Fruit fly (Drosophila melanogaster) whole organism, pupa: Measurements from ENCODE around the gene CG31638.

Experiments
- CG10348 ChIP-seq: fragments of 200-800 bp; sonication (Bioruptor generic); IDR thresholded peaks from 2 replicates; pipeline ENCODE4 v1.3.6; 2022; ENCODE audit warnings: missing biosample characterization, missing genetic modification characterization
- CG12605 ChIP-seq: fragments of 200-800 bp; sonication (Bioruptor generic); IDR thresholded peaks from 2 replicates; pipeline ENCODE4 v1.3.6; 2022; ENCODE audit warnings: missing biosample characterization, missing genetic modification characterization
- CG13204 ChIP-seq: fragments of 200-800 bp; sonication (Bioruptor generic); optimal IDR thresholded peaks from 2 replicates; lab custom pipeline; 2018; ENCODE audit warnings: missing biosample characterization, mild to moderate bottlenecking, missing genetic modification characterization, moderate library complexity
- CG14655 ChIP-seq: fragments of 200-800 bp; sonication (Bioruptor generic); optimal IDR thresholded peaks from 3 replicates; lab custom pipeline; 2017; ENCODE audit warnings: mild to moderate bottlenecking, missing biosample characterization, missing genetic modification reagents, missing genetic modification characterization
- CG15710 ChIP-seq: fragments of 200-800 bp; sonication (Bioruptor generic); optimal IDR thresholded peaks from 2 replicates; lab custom pipeline; 2018; ENCODE audit warnings: missing biosample characterization, mild to moderate bottlenecking, missing genetic modification characterization, moderate library complexity
- CG17806 ChIP-seq: fragments of 200-800 bp; sonication (Bioruptor generic); optimal IDR thresholded peaks from 2 replicates; lab custom pipeline; 2018; ENCODE audit warnings: missing biosample characterization, mild to moderate bottlenecking, missing genetic modification characterization, moderate library complexity
- CG32121 ChIP-seq: fragments of 200-800 bp; sonication (Bioruptor generic); IDR thresholded peaks from 2 replicates; pipeline ENCODE4 v1.3.6; 2022; ENCODE audit warnings: missing biosample characterization, missing genetic modification characterization
- CG34367 ChIP-seq: fragments of 200-800 bp; sonication (Bioruptor generic); optimal IDR thresholded peaks from 2 replicates; lab custom pipeline; 2018; ENCODE audit warnings: missing biosample characterization, mild to moderate bottlenecking, missing genetic modification characterization
- CG4496 ChIP-seq: fragments of 200-800 bp; sonication (Bioruptor generic); IDR thresholded peaks from 3 replicates; pipeline ENCODE4 v1.3.6; 2022; ENCODE audit warnings: missing biosample characterization, missing genetic modification characterization
- CG8159 ChIP-seq: fragments of 200-800 bp; sonication (Bioruptor generic); optimal IDR thresholded peaks from 3 replicates; lab custom pipeline; 2018; ENCODE audit warnings: missing biosample characterization, mild to moderate bottlenecking, missing genetic modification characterization, moderate library complexity
- CG8301 ChIP-seq: fragments of 200-800 bp; sonication (Bioruptor generic); optimal IDR thresholded peaks from 2 replicates; lab custom pipeline; 2018; ENCODE audit warnings: missing biosample characterization, mild to moderate bottlenecking, missing genetic modification characterization
- CG9948 ChIP-seq: fragments of 200-800 bp; sonication (Bioruptor generic); optimal IDR thresholded peaks from 2 replicates; lab custom pipeline; 2018; ENCODE audit warnings: missing biosample characterization, mild to moderate bottlenecking, missing genetic modification characterization, moderate library complexity
- D1 ChIP-seq: fragments of 200-800 bp; sonication (Bioruptor generic); optimal IDR thresholded peaks from 2 replicates; lab custom pipeline; 2018; ENCODE audit warnings: missing biosample characterization, mild to moderate bottlenecking, missing genetic modification characterization, moderate library complexity
- EcR ChIP-seq: fragments of 200-800 bp; sonication (Bioruptor generic); optimal IDR thresholded peaks from 3 replicates; lab custom pipeline; 2019; ENCODE audit warnings: missing biosample characterization, missing genetic modification characterization, mild to moderate bottlenecking, moderate library complexity, missing genetic modification reagents
- Ets98B ChIP-seq: fragments of 200-800 bp; sonication (Bioruptor generic); IDR thresholded peaks from 2 replicates; pipeline ENCODE4 v1.3.6; 2022; ENCODE audit warnings: missing biosample characterization, missing genetic modification characterization
- Pif1A ChIP-seq: fragments of 200-800 bp; sonication (Bioruptor generic); optimal IDR thresholded peaks from 3 replicates; lab custom pipeline; 2016; ENCODE audit warnings: missing biosample characterization, missing genetic modification characterization
- Pif1B ChIP-seq: fragments of 200-800 bp; sonication (Bioruptor generic); optimal IDR thresholded peaks from 3 replicates; lab custom pipeline; 2016; ENCODE audit warnings: missing biosample characterization, missing genetic modification characterization
- Snoo ChIP-seq: fragments of 200-800 bp; sonication (Bioruptor generic); optimal IDR thresholded peaks from 3 replicates; lab custom pipeline; 2017; ENCODE audit warnings: missing biosample characterization, mild to moderate bottlenecking, missing genetic modification characterization, inconsistent platforms
- fd96Ca ChIP-seq: fragments of 200-800 bp; sonication (Bioruptor generic); IDR thresholded peaks from 3 replicates; pipeline ENCODE4 v1.3.6; 2022; ENCODE audit warnings: missing biosample characterization, missing genetic modification characterization
- gl ChIP-seq: fragments of 200-800 bp; sonication (Bioruptor generic); optimal IDR thresholded peaks from 2 replicates; lab custom pipeline; 2018; ENCODE audit warnings: missing biosample characterization, mild to moderate bottlenecking, missing genetic modification characterization
- rn ChIP-seq: fragments of 200-800 bp; sonication (Bioruptor generic); IDR thresholded peaks from 2 replicates; pipeline ENCODE4 v1.3.6; 2022; ENCODE audit warnings: missing biosample characterization, missing genetic modification characterization

Gene CG31638

dm6 chr2L:6480212-6480994, 10.5 kb upstream of the CG31638 start, which contains the start of the genes Sec61alpha and Daxx:
Gene Sec61alpha, minus strand, starts transcription at chr2L:6480575.
Gene Daxx, plus strand, starts transcription at chr2L:6480929.
- peak; percentile 56; the same call in 1 of the 2 replicates for TF ChIP-seq rn (GFP tag; lab: Robert Waterston, UW)
- peak; percentile 77 for TF ChIP-seq CG8159
- TF ChIP-seq CG13204 (GFP tag; lab: Kevin White, UChicago): no peak
- peak; percentile 75 for TF ChIP-seq CG9948 (tag; lab: Kevin White, UChicago)
- TF ChIP-seq EcR: no peak
- no peak for TF ChIP-seq CG14655 (GFP tag; lab: Kevin White, UChicago)
- peak; percentile 78 for TF ChIP-seq CG17806 (tag; lab: Kevin White, UChicago)
- peak; percentile 74 for TF ChIP-seq Ets98B (GFP tag; lab: Robert Waterston, UW)
- TF ChIP-seq Pif1A (GFP tag; lab: Kevin White, UChicago): no peak
- TF ChIP-seq CG12605 (GFP tag; lab: Robert Waterston, UW): peak; percentile 19; the same call in 1 of the 2 replicates
- TF ChIP-seq CG15710: peak; percentile 78
- TF ChIP-seq CG10348: no peak
- peak; percentile 78 for TF ChIP-seq fd96Ca (GFP tag; lab: Robert Waterston, UW)
- TF ChIP-seq CG8301 (tag; lab: Kevin White, UChicago): peak; percentile 71
- TF ChIP-seq gl (tag; lab: Kevin White, UChicago): no peak
- peak; percentile 65; the same call in 1 of the 2 replicates for TF ChIP-seq CG32121 (GFP tag; lab: Robert Waterston, UW)
- TF ChIP-seq Snoo (tag; lab: Kevin White, UChicago): peak; percentile 63
- peak; percentile 72 for TF ChIP-seq CG34367 (tag; lab: Kevin White, UChicago)
- TF ChIP-seq CG4496 (GFP tag; lab: Robert Waterston, UW): peak; percentile 78

- TF ChIP-seq CG4496 (GFP tag; lab: Robert Waterston, UW) (0 out of 3 replicates have a peak, but pooled peaks have one; percentile 9), Ets98B (GFP tag; lab: Robert Waterston, UW) (peak; percentile 35), CG8301 (tag; lab: Kevin White, UChicago) (no peak), CG13204 (GFP tag; lab: Kevin White, UChicago) (no peak), CG9948 (tag; lab: Kevin White, UChicago) (no peak), CG32121 (GFP tag; lab: Robert Waterston, UW) (0 out of 2 replicates have a peak, but pooled peaks have one; percentile 29), CG12605 (GFP tag; lab: Robert Waterston, UW) (no peak), Pif1B (no peak), CG34367 (tag; lab: Kevin White, UChicago) (no peak), CG8159 (no peak), CG14655 (GFP tag; lab: Kevin White, UChicago) (no peak), D1 (tag; lab: Kevin White, UChicago) (no peak), CG10348 (no peak), Snoo (tag; lab: Kevin White, UChicago) (no peak), rn (GFP tag; lab: Robert Waterston, UW) (no peak), CG15710 (no peak), fd96Ca (GFP tag; lab: Robert Waterston, UW) (0 out of 3 replicates have a peak, but pooled peaks have one; percentile 17), EcR (no peak), Pif1A (GFP tag; lab: Kevin White, UChicago) (no peak), gl (tag; lab: Kevin White, UChicago) (no peak), CG17806 (tag; lab: Kevin White, UChicago) (no peak)
Measured at dm6 chr2L:6481310-6481738, 9.5 kb upstream of the CG31638 start.

DNA sequence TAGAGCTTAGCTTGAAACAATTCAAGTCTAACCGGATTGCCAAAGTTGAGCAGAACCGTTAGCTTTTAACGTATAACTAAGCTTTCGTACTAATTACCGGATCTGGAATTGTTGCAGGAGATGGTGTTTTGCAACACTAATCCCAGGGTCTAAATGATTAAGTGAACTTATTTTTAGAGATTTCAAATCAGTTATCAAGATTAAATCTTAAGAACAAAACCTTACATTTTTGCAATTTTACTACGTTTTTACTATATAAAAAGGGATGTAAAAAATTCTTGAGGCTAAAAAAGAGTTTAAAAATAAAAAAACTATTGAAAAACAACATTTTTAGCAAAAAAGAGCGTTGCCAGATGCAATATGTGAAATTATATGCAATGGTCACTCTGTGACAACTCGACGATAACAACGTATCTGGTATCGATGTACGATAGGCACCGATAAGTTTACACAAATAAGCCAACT, 2.2 kb upstream of the CG31638 start, which contains the start of the genes KFase and epsilonCOP:
TSS of gene KFase (minus strand) at position 81 of the 465 bp plus-strand sequence.
TSS of gene epsilonCOP (plus strand) at position 415 of the 465 bp plus-strand sequence.
- TF ChIP-seq Ets98B (GFP tag; lab: Robert Waterston, UW) (peak; percentile 52), Pif1B (no peak), CG9948 (tag; lab: Kevin White, UChicago) (no peak), rn (GFP tag; lab: Robert Waterston, UW) (no peak), gl (tag; lab: Kevin White, UChicago) (no peak), CG4496 (GFP tag; lab: Robert Waterston, UW) (no peak), CG14655 (GFP tag; lab: Kevin White, UChicago) (no peak), CG32121 (GFP tag; lab: Robert Waterston, UW) (no peak), CG10348 (no peak)
- TF ChIP-seq, all 21 proteins: peak for 1

DNA sequence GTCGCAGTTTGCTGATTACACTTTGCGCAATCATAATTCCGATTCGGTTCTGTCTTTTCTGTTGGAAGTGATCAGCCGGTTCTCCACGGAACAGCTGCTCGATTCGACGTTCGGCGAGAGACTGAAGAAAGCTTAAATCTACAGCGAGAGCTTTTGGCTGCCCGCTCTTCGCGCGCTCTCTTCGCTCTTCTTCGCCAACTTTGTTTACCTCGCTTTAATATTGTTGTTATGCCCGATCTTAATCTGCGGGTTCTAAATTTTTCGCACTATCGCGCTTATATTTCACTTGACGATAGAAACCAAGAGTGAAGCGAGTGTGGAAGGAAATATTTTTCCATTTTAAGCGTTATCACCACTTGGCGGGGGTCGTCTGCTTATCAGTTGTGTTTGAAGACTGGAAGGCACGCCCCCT, 3.5 kb downstream of the CG31638 start, which contains the start of gene CG9547:
TSS of gene CG9547 (minus strand) at position 128 of the 412 bp plus-strand sequence.
- TF ChIP-seq gl (tag; lab: Kevin White, UChicago): no peak
- TF ChIP-seq CG34367 (tag; lab: Kevin White, UChicago): no peak
- TF ChIP-seq CG4496 (GFP tag; lab: Robert Waterston, UW): 0 out of 3 replicates have a peak, but pooled peaks have one; percentile 24
- TF ChIP-seq Snoo (tag; lab: Kevin White, UChicago): peak; percentile 30
- peak; percentile 4 for TF ChIP-seq EcR
- no peak for TF ChIP-seq D1 (tag; lab: Kevin White, UChicago)
- TF ChIP-seq CG14655 (GFP tag; lab: Kevin White, UChicago): no peak
- no peak for TF ChIP-seq CG15710
- peak; percentile 65; the same call in 1 of the 2 replicates for TF ChIP-seq Ets98B (GFP tag; lab: Robert Waterston, UW)
- peak; percentile 50 for TF ChIP-seq CG12605 (GFP tag; lab: Robert Waterston, UW)
- TF ChIP-seq fd96Ca (GFP tag; lab: Robert Waterston, UW): no peak
- no peak for TF ChIP-seq CG9948 (tag; lab: Kevin White, UChicago)

DNA sequence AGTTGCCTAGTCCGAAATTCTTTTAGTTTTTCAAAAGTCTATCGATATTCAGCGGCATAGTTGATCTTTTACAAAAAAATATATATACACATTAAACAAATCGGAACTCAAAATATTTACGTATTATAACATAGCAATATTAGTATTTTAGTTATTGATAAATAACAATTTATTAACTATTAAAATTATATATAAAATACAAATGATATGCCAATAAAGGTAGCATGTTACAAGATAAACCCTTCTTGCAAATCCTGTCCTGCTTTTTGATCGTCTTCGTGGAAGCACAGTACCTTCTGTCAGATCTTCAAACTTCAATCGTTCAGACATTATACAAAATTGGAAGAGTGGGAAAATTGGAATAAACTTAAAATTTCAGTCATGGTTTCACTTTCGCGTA, 5.9 kb downstream of the CG31638 start, which contains the start of gene CG9550:
TSS of gene CG9550 (plus strand) at position 301 of the 400 bp plus-strand sequence.
- no peak for TF ChIP-seq Pif1B
- no peak for TF ChIP-seq D1 (tag; lab: Kevin White, UChicago)
- no peak for TF ChIP-seq CG15710
- no peak for TF ChIP-seq EcR
- TF ChIP-seq CG12605 (GFP tag; lab: Robert Waterston, UW): no peak
- TF ChIP-seq CG8301 (tag; lab: Kevin White, UChicago): no peak
- TF ChIP-seq rn (GFP tag; lab: Robert Waterston, UW): no peak
- TF ChIP-seq CG9948 (tag; lab: Kevin White, UChicago): no peak
